Fruit fly (Drosophila melanogaster) whole organism, embryonic: ENCODE results near the gene Scox.

Experiments used
- Antp ChIP-seq: fragments of 200-800 bp; sonication (Bioruptor generic); optimal IDR thresholded peaks from 3 replicates; lab custom pipeline; 2016; ENCODE audit warnings: missing biosample characterization, missing genetic modification characterization
- Atf3 ChIP-seq: fragments of 200-800 bp; sonication (Bioruptor generic); optimal IDR thresholded peaks from 3 replicates; lab custom pipeline; 2016; ENCODE audit warnings: missing biosample characterization, missing genetic modification characterization
- Bdp1 ChIP-seq: fragments of 200-800 bp; sonication (Bioruptor generic); optimal IDR thresholded peaks from 3 replicates; lab custom pipeline; 2016; ENCODE audit warnings: missing biosample characterization, missing genetic modification characterization
- C15 ChIP-seq: fragments of 200-800 bp; sonication (Bioruptor generic); IDR thresholded peaks from 3 replicates; pipeline ENCODE4 v1.3.6; 2022; ENCODE audit warnings: missing biosample characterization, missing genetic modification characterization
- CG10274 ChIP-seq: fragments of 200-800 bp; sonication (Bioruptor generic); optimal IDR thresholded peaks from 3 replicates; lab custom pipeline; 2017; ENCODE audit warnings: missing biosample characterization, mild to moderate bottlenecking, missing genetic modification characterization
- CG10431 ChIP-seq: fragments of 200-800 bp; sonication (Bioruptor generic); optimal IDR thresholded peaks from 3 replicates; lab custom pipeline; 2018; ENCODE audit warnings: missing biosample characterization, mild to moderate bottlenecking, missing genetic modification characterization
- CG12219 ChIP-seq: fragments of 200-800 bp; sonication (Bioruptor generic); optimal IDR thresholded peaks from 3 replicates; lab custom pipeline; 2018; ENCODE audit warnings: missing biosample characterization, mild to moderate bottlenecking, missing genetic modification characterization
- CG13424 ChIP-seq: fragments of 200-800 bp; sonication (Bioruptor generic); optimal IDR thresholded peaks from 2 replicates; lab custom pipeline; 2019; ENCODE audit warnings: missing biosample characterization, mild to moderate bottlenecking, missing genetic modification characterization, moderate library complexity
- CG17359 ChIP-seq: fragments of 200-800 bp; sonication (Bioruptor generic); optimal IDR thresholded peaks from 3 replicates; lab custom pipeline; 2018; ENCODE audit warnings: missing biosample characterization, mild to moderate bottlenecking, missing genetic modification characterization, moderate library complexity
- CG30431 ChIP-seq: fragments of 200-800 bp; sonication (Bioruptor generic); optimal IDR thresholded peaks from 2 replicates; lab custom pipeline; 2017; ENCODE audit warnings: missing biosample characterization, missing genetic modification characterization
- CG3065 ChIP-seq: fragments of 200-800 bp; sonication (Bioruptor generic); optimal IDR thresholded peaks from 2 replicates; lab custom pipeline; 2016; ENCODE audit warnings: missing biosample characterization, missing genetic modification characterization
- CG31224 ChIP-seq: fragments of 200-800 bp; sonication (Bioruptor generic); IDR thresholded peaks from 2 replicates; pipeline ENCODE4 v1.3.6; 2022; ENCODE audit warnings: missing biosample characterization, missing genetic modification characterization
- CG32532 ChIP-seq: fragments of 200-800 bp; sonication (Bioruptor generic); IDR thresholded peaks from 2 replicates; pipeline ENCODE4 v1.3.6; 2022; ENCODE audit warnings: missing biosample characterization, missing genetic modification characterization
- CG3407 ChIP-seq: fragments of 200-800 bp; sonication (Bioruptor generic); optimal IDR thresholded peaks from 2 replicates; lab custom pipeline; 2018; ENCODE audit warnings: missing biosample characterization, mild to moderate bottlenecking, missing genetic modification characterization
- CG3847 ChIP-seq: fragments of 200-800 bp; sonication (Bioruptor generic); IDR thresholded peaks from 2 replicates; pipeline ENCODE4 v1.3.6; 2022; ENCODE audit warnings: missing biosample characterization, missing genetic modification characterization
- CG4617 ChIP-seq: fragments of 200-800 bp; sonication (Bioruptor generic); optimal IDR thresholded peaks from 3 replicates; lab custom pipeline; 2016; ENCODE audit warnings: missing biosample characterization, missing genetic modification characterization, borderline replicate concordance
- CG6689 ChIP-seq: fragments of 200-800 bp; sonication (Bioruptor generic); IDR thresholded peaks from 2 replicates; pipeline ENCODE4 v1.3.6; 2022; ENCODE audit warnings: missing biosample characterization, missing genetic modification characterization
- CG7786 ChIP-seq: fragments of 200-800 bp; sonication (Bioruptor generic); optimal IDR thresholded peaks from 2 replicates; lab custom pipeline; 2016; ENCODE audit warnings: missing biosample characterization, missing genetic modification characterization
- CG9876 ChIP-seq: fragments of 200-800 bp; sonication (Bioruptor generic); optimal IDR thresholded peaks from 2 replicates; lab custom pipeline; 2016; ENCODE audit warnings: missing biosample characterization, missing genetic modification characterization
- Doc2 ChIP-seq: fragments of 200-800 bp; sonication (Bioruptor generic); IDR thresholded peaks from 2 replicates; pipeline ENCODE4 v1.3.6; 2022; ENCODE audit warnings: missing biosample characterization, missing genetic modification characterization
- Elba2 ChIP-seq: fragments of 200-800 bp; sonication (Bioruptor generic); optimal IDR thresholded peaks from 3 replicates; lab custom pipeline; 2016; ENCODE audit warnings: missing biosample characterization, missing genetic modification characterization
- Ets97D ChIP-seq: fragments of 200-800 bp; sonication (Bioruptor generic); optimal IDR thresholded peaks from 3 replicates; lab custom pipeline; 2016; ENCODE audit warnings: missing biosample characterization, missing genetic modification characterization
- H15 ChIP-seq: fragments of 200-800 bp; sonication (Bioruptor generic); IDR thresholded peaks from 3 replicates; pipeline ENCODE4 v1.3.6; 2022; ENCODE audit warnings: missing biosample characterization, missing genetic modification characterization
- HHEX ChIP-seq: fragments of 200-800 bp; sonication (Bioruptor generic); optimal IDR thresholded peaks from 3 replicates; lab custom pipeline; 2017; ENCODE audit warnings: missing biosample characterization, mild to moderate bottlenecking, missing genetic modification characterization, missing genetic modification reagents
- Lpt ChIP-seq: fragments of >200 bp; optimal IDR thresholded peaks from 2 replicates; lab custom pipeline; 2018; ENCODE audit warnings: missing biosample characterization, missing genetic modification characterization
- MBD-R2 ChIP-seq: fragments of 200-800 bp; sonication (Bioruptor generic); IDR thresholded peaks from 2 replicates; pipeline ENCODE4 v1.3.6; 2022; ENCODE audit warnings: missing biosample characterization, missing genetic modification characterization
- Tbp ChIP-seq: fragments of >200 bp; optimal IDR thresholded peaks from 2 replicates; lab custom pipeline; 2018; ENCODE audit warnings: missing biosample characterization, missing genetic modification characterization
- Xrp1 ChIP-seq: fragments of 200-800 bp; sonication (Bioruptor generic); IDR thresholded peaks from 2 replicates; pipeline ENCODE4 v1.3.6; 2022; ENCODE audit warnings: missing biosample characterization, missing genetic modification characterization
- ash1 ChIP-seq: fragments of 200-800 bp; sonication (Bioruptor generic); optimal IDR thresholded peaks from 2 replicates; lab custom pipeline; 2018; ENCODE audit warnings: missing biosample characterization, mild to moderate bottlenecking, missing genetic modification characterization
- bab2 ChIP-seq: fragments of 200-800 bp; sonication (Bioruptor generic); optimal IDR thresholded peaks from 2 replicates; lab custom pipeline; 2016; ENCODE audit warnings: missing biosample characterization, missing genetic modification characterization
- cato ChIP-seq: fragments of 200-800 bp; sonication (Bioruptor generic); optimal IDR thresholded peaks from 2 replicates; lab custom pipeline; 2016; ENCODE audit warnings: missing biosample characterization, missing genetic modification characterization, borderline replicate concordance
- crol ChIP-seq: fragments of 200-800 bp; sonication (Bioruptor generic); IDR thresholded peaks from 2 replicates; pipeline ENCODE4 v1.3.6; 2022; ENCODE audit warnings: missing biosample characterization, missing genetic modification characterization
- disco-r ChIP-seq: fragments of 200-800 bp; sonication (Bioruptor generic); optimal IDR thresholded peaks from 2 replicates; lab custom pipeline; 2016; ENCODE audit warnings: missing biosample characterization, missing genetic modification characterization
- dm ChIP-seq: fragments of 200-800 bp; sonication (Bioruptor generic); optimal IDR thresholded peaks from 3 replicates; lab custom pipeline; 2016; ENCODE audit warnings: missing biosample characterization, missing genetic modification characterization
- gfzf ChIP-seq: fragments of 200-800 bp; sonication (Bioruptor generic); optimal IDR thresholded peaks from 2 replicates; lab custom pipeline; 2016; ENCODE audit warnings: missing biosample characterization, mild to moderate bottlenecking, missing genetic modification characterization, moderate library complexity
- grn ChIP-seq: fragments of 200-800 bp; sonication (Bioruptor generic); optimal IDR thresholded peaks from 3 replicates; lab custom pipeline; 2017; ENCODE audit warnings: missing biosample characterization, missing genetic modification characterization
- hth ChIP-seq: fragments of >200 bp; optimal IDR thresholded peaks from 2 replicates; lab custom pipeline; 2017; ENCODE audit warnings: inconsistent platforms
- klu ChIP-seq: fragments of 200-800 bp; sonication (Bioruptor generic); IDR thresholded peaks from 2 replicates; pipeline ENCODE4 v1.3.6; 2022; ENCODE audit warnings: missing biosample characterization, missing genetic modification characterization
- knrl ChIP-seq: fragments of 200-800 bp; sonication (Bioruptor generic); IDR thresholded peaks from 3 replicates; pipeline ENCODE4 v1.3.6; 2022; ENCODE audit warnings: missing biosample characterization, missing genetic modification characterization; ENCODE audit not compliant: partially characterized antibody
- mirr ChIP-seq: fragments of 200-800 bp; sonication (Bioruptor generic); optimal IDR thresholded peaks from 3 replicates; lab custom pipeline; 2018; ENCODE audit warnings: missing biosample characterization, mild to moderate bottlenecking, missing genetic modification characterization
- nerfin-1 ChIP-seq: fragments of 200-800 bp; sonication (Bioruptor generic); optimal IDR thresholded peaks from 3 replicates; lab custom pipeline; 2019; ENCODE audit warnings: missing biosample characterization, mild to moderate bottlenecking, missing genetic modification characterization, moderate library complexity
- onecut ChIP-seq: fragments of 200-800 bp; sonication (Bioruptor generic); IDR thresholded peaks from 2 replicates; pipeline ENCODE4 v1.3.6; 2022; ENCODE audit warnings: missing biosample characterization, missing genetic modification characterization
- pzg ChIP-seq: fragments of 200-800 bp; sonication (Bioruptor generic); optimal IDR thresholded peaks from 3 replicates; lab custom pipeline; 2018; ENCODE audit warnings: missing biosample characterization, mild to moderate bottlenecking, missing genetic modification characterization, moderate library complexity
- repo ChIP-seq: fragments of 200-800 bp; sonication (Bioruptor generic); optimal IDR thresholded peaks from 2 replicates; lab custom pipeline; 2016; ENCODE audit warnings: missing biosample characterization, missing genetic modification characterization
- sens ChIP-seq: fragments of 200-800 bp; sonication (Bioruptor generic); peaks from one replicate; lab custom pipeline; 2016; ENCODE audit warnings: missing biosample characterization, missing genetic modification characterization
- sima ChIP-seq: fragments of 200-800 bp; sonication (Bioruptor generic); optimal IDR thresholded peaks from 2 replicates; lab custom pipeline; 2016; ENCODE audit warnings: missing biosample characterization, missing genetic modification characterization
- slp2 ChIP-seq: fragments of 200-800 bp; sonication (Bioruptor generic); optimal IDR thresholded peaks from 2 replicates; lab custom pipeline; 2016; ENCODE audit warnings: missing biosample characterization, missing genetic modification characterization
- sr ChIP-seq: fragments of 200-800 bp; sonication (Bioruptor generic); IDR thresholded peaks from 3 replicates; pipeline ENCODE4 v1.3.6; 2022; ENCODE audit warnings: missing biosample characterization, missing genetic modification characterization
- stwl ChIP-seq: fragments of 200-800 bp; sonication (Bioruptor generic); optimal IDR thresholded peaks from 3 replicates; lab custom pipeline; 2018; ENCODE audit warnings: missing biosample characterization, mild to moderate bottlenecking, missing genetic modification characterization, moderate library complexity
- tup ChIP-seq: fragments of 200-800 bp; sonication (Bioruptor generic); optimal IDR thresholded peaks from 2 replicates; lab custom pipeline; 2016; ENCODE audit warnings: missing biosample characterization, mild to moderate bottlenecking, missing genetic modification characterization, moderate library complexity
- zfh2 ChIP-seq: fragments of 200-800 bp; sonication (Bioruptor generic); optimal IDR thresholded peaks from 2 replicates; lab custom pipeline; 2016; ENCODE audit warnings: missing biosample characterization, missing genetic modification characterization

Gene Scox

DNA sequence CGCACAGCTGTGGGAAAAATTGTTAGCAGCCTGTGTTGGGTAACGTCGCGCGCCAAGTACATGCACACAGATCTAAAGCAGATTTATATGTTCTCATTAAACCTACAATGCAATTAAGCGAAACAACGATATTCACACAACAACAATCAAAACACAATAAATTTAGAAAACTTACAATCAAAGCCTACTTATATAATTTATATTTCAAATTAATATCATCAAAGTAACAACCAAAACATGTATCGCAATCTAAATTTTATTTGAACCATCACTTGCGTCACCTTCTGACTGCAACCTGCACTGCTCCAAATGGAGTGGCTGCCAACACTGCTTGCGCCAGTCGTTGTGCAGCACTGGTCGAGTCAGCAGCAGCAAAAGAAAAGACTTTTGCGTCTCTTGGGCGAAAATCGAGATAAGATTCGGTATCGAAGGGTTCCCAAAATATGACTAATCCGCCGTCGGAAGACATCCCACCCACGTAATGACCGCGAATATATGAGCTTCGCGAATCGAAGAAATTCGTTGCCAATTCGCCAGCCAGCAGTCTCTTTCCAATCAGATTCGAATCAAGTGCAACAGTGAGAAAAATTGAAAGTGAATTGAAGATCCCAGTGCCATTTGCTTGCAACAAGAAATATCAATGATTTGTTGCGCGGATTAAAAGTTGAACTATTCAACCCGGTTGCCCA lies 12.7 kb upstream of the Scox start, which contains the start of the genes CG8892 and CG34126 (continued):
- TF ChIP-seq CG10274 (GFP tag; lab: Kevin White, UChicago) (peak; percentile 91), Xrp1 (GFP tag; lab: Robert Waterston, UW) (peak; percentile 98), slp2 (GFP tag; lab: Kevin White, UChicago) (peak; percentile 96), mirr (GFP tag; lab: Kevin White, UChicago) (peak; percentile 95), stwl (tag; lab: Kevin White, UChicago) (peak; percentile 89), pzg (GFP tag; lab: Kevin White, UChicago) (peak; percentile 84), Tbp (GFP tag; lab: Kevin White, UChicago) (peak; percentile 75), sima (GFP tag; lab: Kevin White, UChicago) (peak; percentile 83), Elba2 (GFP tag; lab: Kevin White, UChicago) (peak; percentile 92), CG4617 (peak; percentile 99), knrl (GFP tag; lab: Robert Waterston, UW) (peak; percentile 55), Antp (GFP tag; lab: Kevin White, UChicago) (peak; percentile 96), Atf3 (peak; percentile 96), H15 (GFP tag; lab: Robert Waterston, UW) (peak; percentile 96), Doc2 (GFP tag; lab: Robert Waterston, UW) (peak; percentile 93), ash1 (GFP tag; lab: Kevin White, UChicago) (peak; percentile 86), CG30431 (peak; percentile 98), CG17359 (tag; lab: Kevin White, UChicago) (peak; percentile 96), Bdp1 (GFP tag; lab: Kevin White, UChicago) (peak; percentile 92), CG3847 (GFP tag; lab: Robert Waterston, UW) (peak; percentile 99), cato (GFP tag; lab: Kevin White, UChicago) (peak; percentile 98), CG6689 (GFP tag; lab: Robert Waterston, UW) (peak; percentile 100), C15 (GFP tag; lab: Robert Waterston, UW) (peak; percentile 89), HHEX (GFP tag; lab: Kevin White, UChicago) (peak; percentile 97), hth (lab: Kevin White, UChicago) (no peak), CG3407 (GFP tag; lab: Kevin White, UChicago) (peak; percentile 94), Ets97D (GFP tag; lab: Kevin White, UChicago) (peak; percentile 92), dm (peak; percentile 90), Lpt (no peak), CG12219 (GFP tag; lab: Kevin White, UChicago) (peak; percentile 86), CG32532 (GFP tag; lab: Robert Waterston, UW) (peak; percentile 96), nerfin-1 (tag; lab: Kevin White, UChicago) (peak; percentile 97), CG31224 (GFP tag; lab: Robert Waterston, UW) (peak; percentile 92), klu (GFP tag; lab: Robert Waterston, UW) (peak; percentile 97), gfzf (GFP tag; lab: Kevin White, UChicago) (peak; percentile 28), zfh2 (peak; percentile 98), disco-r (GFP tag; lab: Kevin White, UChicago) (peak; percentile 83), CG3065 (GFP tag; lab: Kevin White, UChicago) (peak; percentile 96), sr (GFP tag; lab: Robert Waterston, UW) (peak; percentile 58; the same call in 2 of the 3 replicates), sens (peak; percentile 99), CG7786 (peak; percentile 96), onecut (GFP tag; lab: Robert Waterston, UW) (peak; percentile 87), grn (peak; percentile 86), CG13424 (tag; lab: Kevin White, UChicago) (peak; percentile 98), tup (peak; percentile 95), crol (no peak), bab2 (GFP tag; lab: Kevin White, UChicago) (peak; percentile 97), CG10431 (peak; percentile 84), MBD-R2 (GFP tag; lab: Robert Waterston, UW) (peak; percentile 97), repo (GFP tag; lab: Kevin White, UChicago) (peak; percentile 91), CG9876 (GFP tag; lab: Kevin White, UChicago) (peak; percentile 96)
